Worm (Caenorhabditis elegans) whole organism, young adult: Measurements from ENCODE around the gene F59A1.16.

Experiments used
- Y53G8AR.9 ChIP-seq: fragments of 200-800 bp; sonication (Bioruptor generic); conservative IDR thresholded peaks from 2 replicates; pipeline ENCODE4 v1.3.6; 2022; ENCODE audit warnings: missing genetic modification reagents, missing genetic modification characterization, missing compliant biosample characterization
- Y56A3A.18 ChIP-seq: fragments of 200-800 bp; sonication (Bioruptor generic); IDR thresholded peaks from 2 replicates; pipeline ENCODE4 v1.3.6; 2022; ENCODE audit warnings: missing genetic modification reagents, missing genetic modification characterization, missing compliant biosample characterization
- dpff-1 ChIP-seq: sonication (generic microtip); optimal IDR thresholded peaks from 2 replicates; lab custom pipeline; 2017; ENCODE audit warnings: mild to moderate bottlenecking, missing genetic modification characterization, missing compliant biosample characterization
- fkh-3 ChIP-seq: sonication (generic microtip); optimal IDR thresholded peaks from 2 replicates; lab custom pipeline; 2016; ENCODE audit warnings: mild to moderate bottlenecking, missing genetic modification characterization, missing compliant biosample characterization
- nfya-2 ChIP-seq: fragments of 200-800 bp; sonication (Bioruptor generic); IDR thresholded peaks from 2 replicates; pipeline ENCODE4 v1.3.6; 2022; ENCODE audit warnings: missing genetic modification reagents, missing genetic modification characterization, missing compliant biosample characterization
- nhr-90 ChIP-seq: sonication (generic microtip); optimal IDR thresholded peaks from 2 replicates; lab custom pipeline; 2016; ENCODE audit warnings: missing genotype, mild to moderate bottlenecking, missing genetic modification characterization, missing compliant biosample characterization
- pbrm-1 ChIP-seq: fragments of 200-800 bp; sonication (Bioruptor generic); IDR thresholded peaks from 2 replicates; pipeline ENCODE4 v1.3.6; 2022; ENCODE audit warnings: missing genetic modification reagents, missing genetic modification characterization, missing compliant biosample characterization
- ztf-18 ChIP-seq: sonication (generic microtip); optimal IDR thresholded peaks from 2 replicates; lab custom pipeline; 2016; ENCODE audit warnings: missing genotype, mild to moderate bottlenecking, missing genetic modification characterization, missing compliant biosample characterization
- ztf-25 ChIP-seq: fragments of 200-800 bp; sonication (Bioruptor generic); IDR thresholded peaks from 2 replicates; pipeline ENCODE4 v1.3.6; 2022; ENCODE audit warnings: missing genetic modification reagents, missing genetic modification characterization, missing compliant biosample characterization

DNA sequence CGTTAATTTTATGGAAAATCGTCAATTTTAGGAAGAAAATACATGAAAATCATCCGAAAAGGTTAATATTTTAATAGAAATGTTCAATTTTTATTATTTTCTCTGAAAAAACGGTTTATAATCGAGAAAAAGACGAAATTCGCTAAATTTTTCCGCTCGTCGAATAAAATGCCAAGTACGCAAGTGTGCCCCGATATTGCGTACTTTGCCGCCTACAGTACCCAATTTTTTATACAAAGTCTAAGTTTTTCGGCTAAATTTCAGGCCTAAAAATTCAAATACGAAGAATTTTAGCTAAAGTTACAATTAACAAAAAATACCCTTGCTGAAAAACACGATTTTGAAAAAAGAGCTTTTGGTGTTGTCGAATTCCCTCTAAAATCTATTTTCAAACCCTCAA lies 25.9 kb downstream of the F59A1.16 start:
- TF ChIP-seq nfya-2 (no peak), Y53G8AR.9 (GFP tag; lab: Robert Waterston, UW) (no peak), ztf-25 (GFP tag; lab: Robert Waterston, UW) (no peak), ztf-18 (no peak), fkh-3 (tag; lab: Kevin White, UChicago) (no peak), dpff-1 (tag; lab: Kevin White, UChicago) (no peak), Y56A3A.18 (GFP tag; lab: Robert Waterston, UW) (no peak), pbrm-1 (GFP tag; lab: Robert Waterston, UW) (no peak), nhr-90 (tag; lab: Kevin White, UChicago) (no peak)
